Worm (Caenorhabditis elegans) whole organism, early embryonic: ENCODE data around the gene bec-1.

ENCODE experiments used
- B0310.2 ChIP-seq: sonication (generic microtip); optimal IDR thresholded peaks from 2 replicates; lab custom pipeline; 2016; ENCODE audit warnings: mild to moderate bottlenecking, missing genetic modification characterization, missing compliant biosample characterization
- F13C5.2 ChIP-seq: sonication (generic microtip); optimal IDR thresholded peaks from 2 replicates; lab custom pipeline; 2017; ENCODE audit warnings: mild to moderate bottlenecking, missing genetic modification characterization, inconsistent platforms, missing compliant biosample characterization
- aly-1 ChIP-seq: sonication (generic microtip); optimal IDR thresholded peaks from 2 replicates; lab custom pipeline; 2016; ENCODE audit warnings: missing genetic modification characterization, missing compliant biosample characterization
- ama-1 ChIP-seq: fragments of 150-350 bp; optimal IDR thresholded peaks from 2 replicates; lab custom pipeline; 2014
- ceh-13 ChIP-seq: fragments of 200-800 bp; sonication (Bioruptor generic); optimal IDR thresholded peaks from 2 replicates; lab custom pipeline; 2018; ENCODE audit warnings: mild to moderate bottlenecking, missing genetic modification characterization, missing compliant biosample characterization
- ceh-36 ChIP-seq: sonication (generic microtip); optimal IDR thresholded peaks from 2 replicates; lab custom pipeline; 2016; ENCODE audit warnings: missing genetic modification characterization, inconsistent platforms, missing compliant biosample characterization
- ets-7 ChIP-seq: sonication (generic microtip); optimal IDR thresholded peaks from 2 replicates; lab custom pipeline; 2016; ENCODE audit warnings: missing genotype, missing genetic modification characterization, missing compliant biosample characterization
- flt-1 ChIP-seq: fragments of 200-800 bp; sonication (Bioruptor generic); IDR thresholded peaks from 2 replicates; pipeline ENCODE4 v1.3.6; 2022; ENCODE audit warnings: missing genetic modification characterization, missing compliant biosample characterization
- hmbx-1 ChIP-seq: sonication (generic microtip); optimal IDR thresholded peaks from 2 replicates; lab custom pipeline; 2016; ENCODE audit warnings: mild to moderate bottlenecking, missing genetic modification characterization, missing compliant biosample characterization
- hmg-4 ChIP-seq: fragments of 200-800 bp; sonication (Bioruptor generic); optimal IDR thresholded peaks from 2 replicates; lab custom pipeline; 2018; ENCODE audit warnings: mild to moderate bottlenecking, missing genetic modification characterization, missing compliant biosample characterization
- hnd-1 ChIP-seq: sonication (generic microtip); optimal IDR thresholded peaks from 2 replicates; lab custom pipeline; 2016; ENCODE audit warnings: missing genetic modification characterization, missing compliant biosample characterization
- pes-1 ChIP-seq: fragments of 200-800 bp; sonication (Bioruptor generic); IDR thresholded peaks from 2 replicates; pipeline ENCODE4 v1.3.6; 2022; ENCODE audit warnings: missing genetic modification reagents, missing genetic modification characterization, missing compliant biosample characterization
- scrt-1 ChIP-seq: fragments of 200-800 bp; sonication (Bioruptor generic); IDR thresholded peaks from 2 replicates; pipeline ENCODE4 v1.3.6; 2022; ENCODE audit warnings: missing genetic modification characterization, missing compliant biosample characterization
- sea-1 ChIP-seq: fragments of 200-800 bp; sonication (Bioruptor generic); conservative IDR thresholded peaks from 2 replicates; pipeline ENCODE4 v1.3.6; 2022; ENCODE audit warnings: missing genetic modification characterization, missing compliant biosample characterization
- tbx-11 ChIP-seq: fragments of 200-800 bp; sonication (Bioruptor generic); IDR thresholded peaks from 2 replicates; pipeline ENCODE4 v1.3.6; 2022; ENCODE audit warnings: missing genetic modification characterization, missing compliant biosample characterization
- tbx-37 ChIP-seq: fragments of 200-800 bp; sonication (Bioruptor generic); conservative IDR thresholded peaks from 2 replicates; pipeline ENCODE4 v1.3.6; 2022; ENCODE audit warnings: missing genetic modification reagents, missing genetic modification characterization, missing compliant biosample characterization
- tra-4 ChIP-seq: sonication (generic microtip); optimal IDR thresholded peaks from 2 replicates; lab custom pipeline; 2017; ENCODE audit warnings: missing genetic modification characterization, missing compliant biosample characterization

bec-1 gene

ce11 chrIV:5671325-5671724, 7.1 kb upstream of the bec-1 start:
- TF ChIP-seq F13C5.2 (no peak), hmbx-1 (tag; lab: Kevin White, UChicago) (no peak), ceh-13 (GFP tag; lab: Kevin White, UChicago) (no peak), sea-1 (GFP tag; lab: Robert Waterston, UW) (no peak), ama-1 (no peak), aly-1 (tag; lab: Kevin White, UChicago) (no peak), hmg-4 (GFP tag; lab: Kevin White, UChicago) (no peak), ceh-36 (tag; lab: Kevin White, UChicago) (no peak), tbx-37 (GFP tag; lab: Robert Waterston, UW) (no peak)

ce11 chrIV:5669459-5669858, 5.2 kb upstream of the bec-1 start, which contains the start of gene T19E7.6:
Gene T19E7.6 (minus strand): TSS chrIV:5669503.
- TF ChIP-seq tbx-37 (GFP tag; lab: Robert Waterston, UW) = no peak
- no peak for TF ChIP-seq hmbx-1 (tag; lab: Kevin White, UChicago)
- TF ChIP-seq flt-1 = no peak
- no peak for TF ChIP-seq sea-1 (GFP tag; lab: Robert Waterston, UW)
- TF ChIP-seq hmg-4 (GFP tag; lab: Kevin White, UChicago) = no peak
- no peak for TF ChIP-seq pes-1 (GFP tag; lab: Robert Waterston, UW)
- TF ChIP-seq ets-7 (tag; lab: Kevin White, UChicago) = no peak
- no peak for TF ChIP-seq F13C5.2
- no peak for TF ChIP-seq ceh-36 (tag; lab: Kevin White, UChicago)
- no peak for TF ChIP-seq hnd-1 (tag; lab: Kevin White, UChicago)
- TF ChIP-seq B0310.2 = no peak
- no peak for TF ChIP-seq ceh-13 (GFP tag; lab: Kevin White, UChicago)
- no peak for TF ChIP-seq tbx-11 (GFP tag; lab: Robert Waterston, UW)
- no peak for TF ChIP-seq aly-1 (tag; lab: Kevin White, UChicago)
- TF ChIP-seq ama-1 = no peak
- TF ChIP-seq tra-4 = no peak
- no peak for TF ChIP-seq scrt-1 (GFP tag; lab: Robert Waterston, UW)

- TF ChIP-seq ama-1 (no peak), ets-7 (tag; lab: Kevin White, UChicago) (no peak), pes-1 (GFP tag; lab: Robert Waterston, UW) (no peak), B0310.2 (no peak), F13C5.2 (no peak), hmbx-1 (tag; lab: Kevin White, UChicago) (no peak), hmg-4 (GFP tag; lab: Kevin White, UChicago) (no peak), tbx-11 (GFP tag; lab: Robert Waterston, UW) (no peak)
Measured at ce11 chrIV:5667191-5667590, 3.0 kb upstream of the bec-1 start.

- TF ChIP-seq hmbx-1 (tag; lab: Kevin White, UChicago) = no peak
Measured at ce11 chrIV:5666115-5667028, 2.1 kb upstream of the bec-1 start.

DNA sequence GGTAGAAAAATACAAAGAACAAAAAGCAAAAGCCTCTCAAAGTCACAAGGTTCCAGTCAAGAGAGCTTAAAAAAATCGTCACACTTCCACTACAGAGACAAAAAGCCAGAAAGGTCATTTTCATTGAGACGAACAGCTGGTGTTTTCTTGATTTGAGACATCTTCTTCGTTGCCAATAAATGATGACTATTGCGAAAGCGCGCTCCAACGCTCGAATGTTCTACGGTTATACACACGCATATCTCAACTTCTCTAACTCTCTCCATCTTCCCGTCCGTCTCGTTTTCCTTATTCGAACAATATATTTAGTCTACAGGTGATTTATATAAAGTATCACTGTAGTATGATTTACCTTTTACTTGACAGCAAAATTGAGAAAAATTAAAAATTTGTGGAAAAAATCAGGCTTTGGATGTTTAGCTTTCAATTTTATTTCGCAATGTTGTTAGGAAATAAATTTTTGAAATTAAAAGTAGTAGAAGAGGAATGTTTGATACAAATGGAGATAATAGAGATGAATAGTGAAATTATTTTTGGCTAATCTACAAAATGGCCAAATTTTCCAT, 1.2 kb upstream of the bec-1 start:
- TF ChIP-seq tbx-11 (GFP tag; lab: Robert Waterston, UW) = no peak

DNA sequence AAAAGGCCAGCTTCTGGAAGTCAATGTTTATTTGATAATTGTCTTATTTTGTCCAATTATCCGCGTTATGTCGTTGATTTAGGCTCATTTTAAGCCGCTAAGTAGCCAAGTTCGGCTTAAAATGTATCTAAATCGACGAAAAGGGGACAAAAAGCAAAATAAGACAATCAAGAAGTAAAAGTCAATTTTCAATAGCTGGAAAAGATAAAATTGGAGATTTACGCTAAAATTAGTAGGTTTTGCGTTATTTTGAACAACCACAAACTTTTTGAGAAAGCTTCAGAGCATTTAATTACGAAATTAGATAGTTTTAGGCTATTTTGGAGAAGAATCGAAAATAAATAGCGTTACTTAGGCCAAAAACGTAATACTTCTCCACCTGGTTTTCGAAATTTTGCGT, 1.3 kb downstream of the bec-1 start:
- TF ChIP-seq hnd-1 (tag; lab: Kevin White, UChicago) (no peak), tbx-11 (GFP tag; lab: Robert Waterston, UW) (no peak), tra-4 (no peak), pes-1 (GFP tag; lab: Robert Waterston, UW) (no peak), aly-1 (tag; lab: Kevin White, UChicago) (no peak), ets-7 (tag; lab: Kevin White, UChicago) (no peak), tbx-37 (GFP tag; lab: Robert Waterston, UW) (no peak)

ce11 chrIV:5662073-5662472, 2.2 kb downstream of the bec-1 start:
- TF ChIP-seq F13C5.2 = no peak
- TF ChIP-seq ceh-36 (tag; lab: Kevin White, UChicago) = no peak
- TF ChIP-seq tbx-11 (GFP tag; lab: Robert Waterston, UW) = no peak
- no peak for TF ChIP-seq ceh-13 (GFP tag; lab: Kevin White, UChicago)

DNA sequence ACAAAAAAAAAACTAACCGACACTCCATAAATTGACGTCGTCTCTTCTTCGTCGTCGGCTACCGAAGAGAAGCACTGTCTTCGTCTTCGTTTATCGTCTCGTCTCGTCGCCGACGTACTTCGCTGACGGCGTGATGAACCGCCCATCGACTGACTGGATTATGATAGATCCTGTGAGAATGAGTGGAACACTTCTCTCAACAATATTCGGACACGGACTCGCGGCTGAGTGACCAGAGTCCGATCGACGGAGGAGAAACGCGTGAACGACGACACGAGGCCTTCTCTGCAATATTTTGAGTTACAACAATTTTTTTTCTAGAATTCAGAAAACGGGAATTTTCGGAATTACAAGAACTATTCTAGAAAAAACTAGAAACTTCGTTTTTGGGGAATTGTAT, 4.0 kb downstream of the bec-1 start, which contains the start of gene skn-1:
Gene skn-1, minus strand, starts transcription at position 146 of the 400 bp plus-strand sequence.
- TF ChIP-seq tra-4 = no peak
- no peak for TF ChIP-seq hnd-1 (tag; lab: Kevin White, UChicago)
- TF ChIP-seq sea-1 (GFP tag; lab: Robert Waterston, UW) = no peak

- no peak for TF ChIP-seq ets-7 (tag; lab: Kevin White, UChicago)
- TF ChIP-seq ceh-36 (tag; lab: Kevin White, UChicago) = no peak
- TF ChIP-seq tbx-11 (GFP tag; lab: Robert Waterston, UW) = no peak
- TF ChIP-seq ama-1 = no peak
- no peak for TF ChIP-seq tra-4
- no peak for TF ChIP-seq B0310.2
- TF ChIP-seq hnd-1 (tag; lab: Kevin White, UChicago) = no peak
- no peak for TF ChIP-seq hmg-4 (GFP tag; lab: Kevin White, UChicago)
- no peak for TF ChIP-seq pes-1 (GFP tag; lab: Robert Waterston, UW)
- TF ChIP-seq sea-1 (GFP tag; lab: Robert Waterston, UW) = no peak
- TF ChIP-seq ceh-13 (GFP tag; lab: Kevin White, UChicago) = no peak
Measured at ce11 chrIV:5659461-5659860, 4.8 kb downstream of the bec-1 start.
